Worm (Caenorhabditis elegans) whole organism, mixed stage, embryonic: ENCODE results near the gene gpn-1.

Source experiments
- ceh-43 ChIP-seq: fragments of 200-800 bp; sonication (Bioruptor generic); optimal IDR thresholded peaks from 2 replicates; lab custom pipeline; 2018; ENCODE audit warnings: mild to moderate bottlenecking, missing genetic modification characterization, moderate library complexity, missing compliant biosample characterization
- cnd-1 ChIP-seq: fragments of 200-800 bp; sonication (Bioruptor generic); optimal IDR thresholded peaks from 2 replicates; lab custom pipeline; 2018; ENCODE audit warnings: mild to moderate bottlenecking, missing genetic modification characterization, missing compliant biosample characterization
- hlh-1 ChIP-seq: fragments of 150-350 bp; optimal IDR thresholded peaks from 2 replicates; lab custom pipeline; 2014; ENCODE audit warnings: missing biosample characterization, missing genetic modification reagents, missing genetic modification characterization
- lsy-2 ChIP-seq: fragments of 150-350 bp; optimal IDR thresholded peaks from 2 replicates; lab custom pipeline; 2014; ENCODE audit warnings: missing biosample characterization, missing genetic modification characterization
- mep-1 ChIP-seq: fragments of 150-350 bp; optimal IDR thresholded peaks from 2 replicates; lab custom pipeline; 2017; ENCODE audit warnings: missing biosample characterization, missing genetic modification reagents, missing genetic modification characterization, inconsistent platforms
- nhr-76 ChIP-seq: sonication (generic microtip); optimal IDR thresholded peaks from 2 replicates; lab custom pipeline; 2017; ENCODE audit warnings: missing biosample characterization, missing genetic modification characterization
- sptf-1 ChIP-seq: sonication (generic microtip); optimal IDR thresholded peaks from 2 replicates; lab custom pipeline; 2017; ENCODE audit warnings: mild to moderate bottlenecking, missing genetic modification characterization, moderate library complexity, missing compliant biosample characterization

The gpn-1 gene

ce11 chrX:15736419-15736818, 54.9 kb downstream of the gpn-1 start:
- TF ChIP-seq ceh-43 (GFP tag; lab: Kevin White, UChicago) (no peak), cnd-1 (no peak), sptf-1 (tag; lab: Kevin White, UChicago) (no peak), mep-1 (tag; lab: Kevin White, UChicago) (peak; percentile 6), hlh-1 (no peak), lsy-2 (tag; lab: Kevin White, UChicago) (peak; percentile 54), nhr-76 (tag; lab: Kevin White, UChicago) (no peak)
